Worm (Caenorhabditis elegans) whole organism, young adult: ENCODE measurements around the gene F37C12.14.

Source experiments
- F33H1.4 ChIP-seq: fragments of 200-800 bp; sonication (Bioruptor generic); IDR thresholded peaks from 2 replicates; pipeline ENCODE4 v1.3.6; 2022; ENCODE audit warnings: missing genetic modification reagents, missing genetic modification characterization, missing compliant biosample characterization
- F55B11.4 ChIP-seq: sonication (generic microtip); optimal IDR thresholded peaks from 2 replicates; lab custom pipeline; 2016; ENCODE audit warnings: missing compliant biosample characterization, missing genetic modification characterization, borderline replicate concordance; ENCODE audit not compliant: insufficient read depth
- F57A8.1 ChIP-seq: fragments of 200-800 bp; sonication (Bioruptor generic); optimal IDR thresholded peaks from 2 replicates; lab custom pipeline; 2018; ENCODE audit warnings: mild to moderate bottlenecking, missing genetic modification characterization, moderate library complexity, missing compliant biosample characterization
- K12H6.12 ChIP-seq: fragments of 200-800 bp; sonication (Bioruptor generic); optimal IDR thresholded peaks from 2 replicates; lab custom pipeline; 2018; ENCODE audit warnings: mild to moderate bottlenecking, missing genetic modification characterization, missing compliant biosample characterization
- hrde-1 ChIP-seq: sonication (generic microtip); optimal IDR thresholded peaks from 2 replicates; lab custom pipeline; 2016; ENCODE audit warnings: missing genetic modification characterization, mild to moderate bottlenecking, missing compliant biosample characterization, moderate library complexity, missing genotype, missing genetic modification reagents, borderline replicate concordance
- nfya-1 ChIP-seq: sonication (generic microtip); optimal IDR thresholded peaks from 2 replicates; lab custom pipeline; 2017; ENCODE audit warnings: antibody characterized with exemption, missing compliant biosample characterization, missing genetic modification characterization, borderline replicate concordance; ENCODE audit not compliant: insufficient read depth
- pha-4 ChIP-seq: fragments of 150-350 bp; sonication (generic microtip); optimal IDR thresholded peaks from 2 replicates; lab custom pipeline; 2014; ENCODE audit warnings: missing biosample characterization, missing genetic modification reagents, missing genetic modification characterization
- snpc-4 ChIP-seq, 5 experiments: fragments of 150-350 bp in 1 of 5; sonication (generic microtip) in 4 of 5; optimal IDR thresholded peaks; 2 replicates each; lab custom pipeline; 2014 to 2018; ENCODE audit warnings: missing genetic modification characterization in 5 of 5, missing biosample characterization in 3 of 5, antibody characterized with exemption in 2 of 5, mild to moderate bottlenecking in 2 of 5, missing compliant biosample characterization in 2 of 5, missing genotype in 2 of 5, moderate library complexity in 2 of 5, missing genetic modification reagents in 1 of 5
- unc-62 ChIP-seq: fragments of 150-350 bp; optimal IDR thresholded peaks from 2 replicates; lab custom pipeline; 2014; ENCODE audit warnings: missing biosample characterization, missing genetic modification reagents, missing genetic modification characterization
- xnd-1 ChIP-seq: sonication (generic microtip); optimal IDR thresholded peaks from 2 replicates; lab custom pipeline; 2016; ENCODE audit warnings: missing genotype, missing genetic modification reagents, missing genetic modification characterization, missing compliant biosample characterization
- zim-3 ChIP-seq: sonication (generic microtip); optimal IDR thresholded peaks from 2 replicates; lab custom pipeline; 2017; ENCODE audit warnings: mild to moderate bottlenecking, missing genetic modification characterization, moderate library complexity, missing compliant biosample characterization

ce11 chrIII:7178497-7178896, 6.9 kb downstream of the F37C12.14 start:
- no peak for TF ChIP-seq F55B11.4
- TF ChIP-seq F57A8.1 (GFP tag; lab: Kevin White, UChicago): no peak
- no peak for TF ChIP-seq pha-4 (tag; lab: Kevin White, UChicago)
- TF ChIP-seq xnd-1 (tag; lab: Kevin White, UChicago): no peak
- no peak for TF ChIP-seq snpc-4 (GFP tag; optimal IDR thresholded peaks at IDR 0.05; lab: Kevin White, UChicago)
- peak in 1 of 4 experiments; percentile 26 for TF ChIP-seq snpc-4 (tag; optimal IDR thresholded peaks at IDR 0.05; lab: Kevin White, UChicago)
- TF ChIP-seq F33H1.4 (GFP tag; lab: Robert Waterston, UW): peak; percentile 49
- TF ChIP-seq zim-3: no peak
- no peak for TF ChIP-seq unc-62
- no peak for TF ChIP-seq hrde-1 (tag; lab: Kevin White, UChicago)
- no peak for TF ChIP-seq K12H6.12
- TF ChIP-seq nfya-1 (tag; lab: Kevin White, UChicago): no peak
